Worm (Caenorhabditis elegans): Measurements from ENCODE around the gene ckb-3.

Gene ckb-3

DNA sequence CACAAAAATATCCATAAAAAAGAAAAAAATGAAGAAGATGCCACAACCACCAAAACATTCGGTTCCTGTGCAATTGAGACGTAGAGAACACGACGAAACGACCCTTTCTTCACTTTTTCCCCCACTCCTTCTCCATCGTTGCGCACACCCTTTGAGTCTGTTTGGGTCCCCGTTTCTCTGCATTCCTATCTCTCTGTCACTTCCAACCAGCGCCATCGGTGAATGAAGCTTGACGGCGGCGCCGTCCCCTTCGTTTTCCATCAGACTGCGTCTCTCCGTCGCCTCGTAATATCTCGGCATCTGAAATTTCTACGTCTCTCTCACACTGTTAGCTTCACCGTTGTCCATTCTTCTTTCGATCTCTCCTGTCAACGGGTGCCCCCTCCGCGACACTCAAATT lies 35.1 kb upstream of the ckb-3 start:
- TF ChIP-seq blmp-1 (tag; optimal IDR thresholded peaks at IDR 0.05) (peak; percentile 7), nhr-19 (GFP tag; conservative IDR thresholded peaks at IDR 0.05) (no peak), unc-86 (tag; optimal IDR thresholded peaks at IDR 0.05) (peak; percentile 40), mdl-1 (tag; optimal IDR thresholded peaks at IDR 0.05) (no peak), ceh-82 (tag; optimal IDR thresholded peaks at IDR 0.05) (peak in 2 of 3 experiments; percentile 36 to 41), alr-1 (tag; optimal IDR thresholded peaks at IDR 0.05; ENCODE audit: borderline replicate concordance) (no peak), efl-3 (GFP tag; optimal IDR thresholded peaks at IDR 0.05) (no peak), F16B12.6 (tag; optimal IDR thresholded peaks at IDR 0.05) (no peak), ama-1 (optimal IDR thresholded peaks at IDR 0.05) (no peak), ceh-63 (GFP tag; optimal IDR thresholded peaks at IDR 0.05) (no peak), ceh-88 (GFP tag; IDR thresholded peaks at IDR 0.05) (no peak), C04F5.9 (tag; optimal IDR thresholded peaks at IDR 0.05) (no peak), nhr-77 (tag; optimal IDR thresholded peaks at IDR 0.05) (no peak), elt-2 (tag; optimal IDR thresholded peaks at IDR 0.05) (no peak), unc-98 (GFP tag; IDR thresholded peaks at IDR 0.05) (no peak), xbp-1 (tag; optimal IDR thresholded peaks at IDR 0.05) (peak; percentile 9), ztf-11 (tag; optimal IDR thresholded peaks at IDR 0.05) (peak in 1 of 2 experiments; percentile 25), snu-23 (GFP tag; optimal IDR thresholded peaks at IDR 0.05) (peak; percentile 25), nhr-12 (tag; optimal IDR thresholded peaks at IDR 0.05) (no peak), zag-1 (tag; optimal IDR thresholded peaks at IDR 0.05) (no peak), nhr-85 (tag) (no peak), mab-9 (GFP tag; IDR thresholded peaks at IDR 0.05) (no peak), egl-27 (tag; optimal IDR thresholded peaks at IDR 0.05) (no peak), ets-5 (GFP tag; IDR thresholded peaks at IDR 0.05) (no peak), nhr-28 (tag; optimal IDR thresholded peaks at IDR 0.05) (no peak), nhr-47 (tag; optimal IDR thresholded peaks at IDR 0.05) (peak; percentile 40), efl-1 (optimal IDR thresholded peaks at IDR 0.05) (peak in 1 of 2 experiments; percentile 48), efl-1 (GFP tag; optimal IDR thresholded peaks at IDR 0.05 in 1 of 2) (peak; percentile 19 to 24), swsn-7 (tag; optimal IDR thresholded peaks at IDR 0.05) (peak; percentile 31), hlh-17 (GFP tag; optimal IDR thresholded peaks at IDR 0.05; ENCODE audit: borderline replicate concordance) (no peak), lin-35 (GFP tag; optimal IDR thresholded peaks at IDR 0.05) (peak in 1 of 2 experiments; percentile 37), lin-14 (GFP tag; optimal IDR thresholded peaks at IDR 0.05) (peak; percentile 86), pqm-1 (tag; optimal IDR thresholded peaks at IDR 0.05) (no peak), lin-13 (GFP tag; optimal IDR thresholded peaks at IDR 0.05) (no peak), fkh-8 (tag; optimal IDR thresholded peaks at IDR 0.05) (peak; percentile 66), ceh-8 (GFP tag; optimal IDR thresholded peaks at IDR 0.05) (no peak), aly-2 (tag; optimal IDR thresholded peaks at IDR 0.05) (no peak), dpl-1 (GFP tag; optimal IDR thresholded peaks at IDR 0.05) (peak in 1 of 3 experiments; percentile 8), jun-1 (tag; optimal IDR thresholded peaks at IDR 0.05) (peak; percentile 41), fkh-10 (GFP tag; optimal IDR thresholded peaks at IDR 0.05) (no peak), hpl-2 (GFP tag; optimal IDR thresholded peaks at IDR 0.05) (no peak), lsy-2 (tag; optimal IDR thresholded peaks at IDR 0.05) (peak in 1 of 2 experiments; percentile 46), isw-1 (GFP tag; IDR thresholded peaks at IDR 0.05) (peak; percentile 39; the same call in 1 of the 2 replicates), tbx-2 (tag; optimal IDR thresholded peaks at IDR 0.05) (no peak), mep-1 (tag; optimal IDR thresholded peaks at IDR 0.05) (no peak), skn-1 (tag; optimal IDR thresholded peaks at IDR 0.05) (no peak), hlh-4 (tag; optimal IDR thresholded peaks at IDR 0.05) (no peak), nhr-71 (tag; optimal IDR thresholded peaks at IDR 0.05) (peak; percentile 34)

Measured in whole organism, L1 larva.